Fruit fly (Drosophila melanogaster): ENCODE results near the gene Apl.

Apl gene

DNA sequence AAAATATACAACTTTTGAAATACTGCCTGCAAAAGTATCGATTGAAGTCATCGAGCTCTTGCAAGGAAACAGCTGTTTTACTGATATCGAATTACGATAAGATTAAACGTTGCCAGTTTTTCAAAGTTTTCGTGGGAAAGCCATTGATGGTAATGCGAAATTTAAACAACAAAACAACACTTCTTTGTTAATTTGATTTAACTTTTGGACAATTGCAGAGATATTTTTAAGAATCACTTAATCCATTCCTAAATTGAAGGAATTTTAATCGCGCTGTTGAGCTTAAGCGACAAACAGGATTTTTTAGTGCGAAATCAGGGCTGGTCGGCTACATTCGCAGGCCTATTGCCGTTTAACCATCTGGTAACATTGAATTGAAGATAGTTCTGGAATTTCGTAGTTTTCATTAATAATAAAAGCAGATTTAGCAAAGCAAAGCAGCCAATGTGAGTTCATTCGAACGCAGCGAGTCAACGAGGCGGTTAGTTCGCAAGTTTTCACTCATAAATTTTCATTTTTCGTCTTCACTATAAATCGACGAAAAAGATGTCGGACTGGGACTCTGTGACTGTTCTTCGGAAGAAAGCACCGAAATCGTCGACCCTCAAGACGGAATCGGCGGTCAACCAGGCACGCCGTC is 20.6 kb upstream of the Apl start, which contains the start of gene mbf1 (continued):
- TF ChIP-seq sima (GFP tag; optimal IDR thresholded peaks at IDR 0.05) (no peak), Ssrp (tag; optimal IDR thresholded peaks at IDR 0.05) (no peak), CG43689 (GFP tag; IDR thresholded peaks at IDR 0.05) (no peak), Myb (GFP tag; optimal IDR thresholded peaks at IDR 0.05) (peak; percentile 72), Hr78 (GFP tag; optimal IDR thresholded peaks at IDR 0.05) (no peak), CG3065 (GFP tag; optimal IDR thresholded peaks at IDR 0.05) (no peak), CG30403 (GFP tag; optimal IDR thresholded peaks at IDR 0.05) (peak; percentile 27), repo (GFP tag; optimal IDR thresholded peaks at IDR 0.05) (no peak), MBD-R2 (GFP tag; IDR thresholded peaks at IDR 0.05) (peak; percentile 59), Lhr (GFP tag; optimal IDR thresholded peaks at IDR 0.05) (peak; percentile 50), PHDP (tag; optimal IDR thresholded peaks at IDR 0.05) (peak; percentile 40), CG4730 (GFP tag; IDR thresholded peaks at IDR 0.05) (no peak), sens-2 (GFP tag; IDR thresholded peaks at IDR 0.05) (no peak), CG2202 (tag; optimal IDR thresholded peaks at IDR 0.05) (peak; percentile 2), lilli (GFP tag; optimal IDR thresholded peaks at IDR 0.05) (peak; percentile 53), Lim3 (GFP tag; IDR thresholded peaks at IDR 0.05) (no peak), HLH4C (GFP tag; IDR thresholded peaks at IDR 0.05; ENCODE audit: partially characterized antibody) (peak; percentile 59; the same call in 2 of the 3 replicates), kah (GFP tag; optimal IDR thresholded peaks at IDR 0.05) (no peak), CG34422 (GFP tag; IDR thresholded peaks at IDR 0.05) (peak; percentile 27; the same call in 1 of the 3 replicates), CG3838 (GFP tag; optimal IDR thresholded peaks at IDR 0.05) (no peak), CG9797 (GFP tag; optimal IDR thresholded peaks at IDR 0.05) (peak; percentile 87), CG12299 (tag; optimal IDR thresholded peaks at IDR 0.05) (no peak), CG17186 (GFP tag; optimal IDR thresholded peaks at IDR 0.05) (peak; percentile 65), exex (tag; optimal IDR thresholded peaks at IDR 0.05) (peak; percentile 2), E2f2 (GFP tag; IDR thresholded peaks at IDR 0.05) (peak; percentile 69), CG12659 (GFP tag; optimal IDR thresholded peaks at IDR 0.05) (peak; percentile 80), CG4854 (GFP tag; optimal IDR thresholded peaks at IDR 0.05) (peak; percentile 12), lbe (GFP tag; optimal IDR thresholded peaks at IDR 0.05) (no peak), sim (GFP tag; IDR thresholded peaks at IDR 0.05) (no peak), Elba2 (GFP tag; optimal IDR thresholded peaks at IDR 0.05) (peak; percentile 3), CG15011 (GFP tag; optimal IDR thresholded peaks at IDR 0.05) (no peak), CG9609 (GFP tag; optimal IDR thresholded peaks at IDR 0.05) (no peak), chif (GFP tag; optimal IDR thresholded peaks at IDR 0.05) (peak in 1 of 2 experiments; percentile 8), slp2 (GFP tag; optimal IDR thresholded peaks at IDR 0.05) (peak; percentile 20), Ravus (GFP tag; IDR thresholded peaks at IDR 0.05) (no peak), CG2120 (GFP tag; optimal IDR thresholded peaks at IDR 0.05) (peak; percentile 44), ind (GFP tag; optimal IDR thresholded peaks at IDR 0.05) (no peak), Chrac-16 (GFP tag; optimal IDR thresholded peaks at IDR 0.05) (no peak), ERR (GFP tag; optimal IDR thresholded peaks at IDR 0.05) (no peak), cg (GFP tag; optimal IDR thresholded peaks at IDR 0.05) (no peak), CG18619 (GFP tag; optimal IDR thresholded peaks at IDR 0.05) (no peak), CG1233 (GFP tag; optimal IDR thresholded peaks at IDR 0.05) (no peak), caup (GFP tag; optimal IDR thresholded peaks at IDR 0.05; ENCODE audit: severe bottlenecking) (no peak), pzg (GFP tag; optimal IDR thresholded peaks at IDR 0.05) (peak; percentile 90), vvl (GFP tag; IDR thresholded peaks at IDR 0.05) (0 out of 2 replicates have a peak, but pooled peaks have one; percentile 34), crc (GFP tag; optimal IDR thresholded peaks at IDR 0.05) (no peak), Hmx (GFP tag; optimal IDR thresholded peaks at IDR 0.05) (no peak), NC2β (GFP tag; optimal IDR thresholded peaks at IDR 0.05) (peak; percentile 9), mld (GFP tag; IDR thresholded peaks at IDR 0.05; ENCODE audit: partially characterized antibody) (0 out of 3 replicates have a peak, but pooled peaks have one; percentile 13), CG31441 (GFP tag; IDR thresholded peaks at IDR 0.05) (0 out of 2 replicates have a peak, but pooled peaks have one; percentile 20)

All from whole organism, embryonic.